Worm (Caenorhabditis elegans) whole organism, young adult: ENCODE measurements around the gene C30F2.4.
A peak's percentile ranks its signal among the peaks of the same experiment; 100 is the strongest.

Experiments
- B0261.1 ChIP-seq: sonication (generic microtip); optimal IDR thresholded peaks from 2 replicates; lab custom pipeline; 2016; ENCODE audit warnings: mild to moderate bottlenecking, missing genetic modification characterization, moderate library complexity, missing compliant biosample characterization
- C06A6.2 ChIP-seq: fragments of 200-800 bp; sonication (Bioruptor generic); conservative IDR thresholded peaks from 2 replicates; pipeline ENCODE4 v1.3.6; 2022; ENCODE audit warnings: missing genetic modification characterization, missing compliant biosample characterization
- D2030.7 ChIP-seq: fragments of 200-800 bp; sonication (Bioruptor generic); IDR thresholded peaks from 2 replicates; pipeline ENCODE4 v1.3.6; 2022; ENCODE audit warnings: missing genetic modification reagents, missing genetic modification characterization, missing compliant biosample characterization
- F37B4.10 ChIP-seq: fragments of 200-800 bp; sonication (Bioruptor generic); IDR thresholded peaks from 2 replicates; pipeline ENCODE4 v1.3.6; 2022; ENCODE audit warnings: missing genetic modification characterization, missing compliant biosample characterization
- F49E8.2 ChIP-seq: sonication (generic microtip); optimal IDR thresholded peaks from 3 replicates; lab custom pipeline; 2017; ENCODE audit warnings: missing genetic modification characterization, mild to moderate bottlenecking, missing compliant biosample characterization, antibody characterized with exemption, moderate library complexity; ENCODE audit not compliant: insufficient read depth
- F57C9.4 ChIP-seq: sonication (generic microtip); optimal IDR thresholded peaks from 2 replicates; lab custom pipeline; 2017; ENCODE audit warnings: mild to moderate bottlenecking, missing genetic modification characterization, missing compliant biosample characterization
- K12H6.12 ChIP-seq: fragments of 200-800 bp; sonication (Bioruptor generic); optimal IDR thresholded peaks from 2 replicates; lab custom pipeline; 2018; ENCODE audit warnings: mild to moderate bottlenecking, missing genetic modification characterization, missing compliant biosample characterization
- Y53F4B.3 ChIP-seq: fragments of 200-800 bp; sonication (Bioruptor generic); IDR thresholded peaks from 2 replicates; pipeline ENCODE4 v1.3.6; 2022; ENCODE audit warnings: missing genetic modification reagents, missing genetic modification characterization, missing compliant biosample characterization
- Y56A3A.18 ChIP-seq: fragments of 200-800 bp; sonication (Bioruptor generic); IDR thresholded peaks from 2 replicates; pipeline ENCODE4 v1.3.6; 2022; ENCODE audit warnings: missing genetic modification reagents, missing genetic modification characterization, missing compliant biosample characterization
- ZK185.1 ChIP-seq: sonication (generic microtip); optimal IDR thresholded peaks from 2 replicates; lab custom pipeline; 2016; ENCODE audit warnings: mild to moderate bottlenecking, missing genetic modification characterization, missing compliant biosample characterization; ENCODE audit not compliant: poor library complexity, severe bottlenecking
- ama-1 ChIP-seq, 3 experiments: fragments of 150-350 bp in 1 of 3; sonication (generic microtip) in 2 of 3; optimal IDR thresholded peaks; 2 replicates each; lab custom pipeline; 2014 to 2018; ENCODE audit warnings: missing biosample characterization in 2 of 3, missing genetic modification characterization in 2 of 3, missing genetic modification reagents in 2 of 3
- aptf-2 ChIP-seq: fragments of 200-800 bp; sonication (Bioruptor generic); conservative IDR thresholded peaks from 2 replicates; pipeline ENCODE4 v1.3.6; 2022; ENCODE audit warnings: missing genetic modification reagents, missing genetic modification characterization, missing compliant biosample characterization
- aptf-3 ChIP-seq: fragments of 200-800 bp; sonication (Bioruptor generic); IDR thresholded peaks from 2 replicates; pipeline ENCODE4 v1.3.6; 2022; ENCODE audit warnings: missing genetic modification characterization, missing compliant biosample characterization
- attf-3 ChIP-seq: fragments of 200-800 bp; sonication (Bioruptor generic); conservative IDR thresholded peaks from 2 replicates; pipeline ENCODE4 v1.3.6; 2022; ENCODE audit warnings: missing genetic modification reagents, missing genetic modification characterization, missing compliant biosample characterization
- bed-2 ChIP-seq: fragments of 200-800 bp; sonication (Bioruptor generic); IDR thresholded peaks from 2 replicates; pipeline ENCODE4 v1.3.6; 2022; ENCODE audit warnings: missing genetic modification reagents, missing genetic modification characterization, missing compliant biosample characterization
- cebp-1 ChIP-seq, 2 experiments: fragments of 200-800 bp in 1 of 2; sonication (Bioruptor generic) in 1 of 2; sonication (generic microtip) in 1 of 2; IDR thresholded peaks in 1 of 2; optimal IDR thresholded peaks in 1 of 2; 2 replicates each; pipeline versions ENCODE4 v1.3.6 to Lab custom; 2017 to 2022; ENCODE audit warnings: missing compliant biosample characterization in 2 of 2, missing genetic modification characterization in 2 of 2, mild to moderate bottlenecking in 1 of 2, missing genetic modification reagents in 1 of 2, moderate library complexity in 1 of 2
- ceh-100 ChIP-seq: fragments of 200-800 bp; sonication (Bioruptor generic); IDR thresholded peaks from 2 replicates; pipeline ENCODE4 v1.3.6; 2022; ENCODE audit warnings: missing genetic modification reagents, missing genetic modification characterization, missing compliant biosample characterization
- ceh-40 ChIP-seq: fragments of 200-800 bp; sonication (Bioruptor generic); IDR thresholded peaks from 2 replicates; pipeline ENCODE4 v1.3.6; 2022; ENCODE audit warnings: missing genetic modification characterization, missing compliant biosample characterization
- ceh-79 ChIP-seq: sonication (generic microtip); optimal IDR thresholded peaks from 2 replicates; lab custom pipeline; 2017; ENCODE audit warnings: mild to moderate bottlenecking, missing genetic modification characterization, missing compliant biosample characterization
- chd-7 ChIP-seq: sonication (generic microtip); optimal IDR thresholded peaks from 2 replicates; lab custom pipeline; 2016; ENCODE audit warnings: mild to moderate bottlenecking, missing genetic modification characterization, moderate library complexity, missing compliant biosample characterization
- dox-1 ChIP-seq: fragments of 200-800 bp; sonication (Bioruptor generic); IDR thresholded peaks from 2 replicates; pipeline ENCODE4 v1.3.6; 2022; ENCODE audit warnings: missing genetic modification reagents, missing genetic modification characterization, missing compliant biosample characterization
- efl-1 ChIP-seq: fragments of 150-350 bp; optimal IDR thresholded peaks from 2 replicates; lab custom pipeline; 2014; ENCODE audit warnings: missing biosample characterization, missing genetic modification reagents, missing genetic modification characterization
- egrh-3 ChIP-seq: fragments of 200-800 bp; sonication (Bioruptor generic); IDR thresholded peaks from 2 replicates; pipeline ENCODE4 v1.3.6; 2022; ENCODE audit warnings: missing genetic modification reagents, missing genetic modification characterization, missing compliant biosample characterization
- him-1 ChIP-seq: sonication (generic microtip); optimal IDR thresholded peaks from 2 replicates; lab custom pipeline; 2016; ENCODE audit warnings: missing genotype, missing genetic modification reagents, missing genetic modification characterization, missing compliant biosample characterization
- hmg-20 ChIP-seq: fragments of 200-800 bp; sonication (Bioruptor generic); IDR thresholded peaks from 2 replicates; pipeline ENCODE4 v1.3.6; 2022; ENCODE audit warnings: missing genetic modification reagents, missing genetic modification characterization, missing compliant biosample characterization
- hrde-1 ChIP-seq: sonication (generic microtip); optimal IDR thresholded peaks from 2 replicates; lab custom pipeline; 2016; ENCODE audit warnings: missing genetic modification characterization, mild to moderate bottlenecking, missing compliant biosample characterization, moderate library complexity, missing genotype, missing genetic modification reagents, borderline replicate concordance
- lag-1 ChIP-seq: fragments of 200-800 bp; sonication (Bioruptor generic); IDR thresholded peaks from 2 replicates; pipeline ENCODE4 v1.3.6; 2022; ENCODE audit warnings: missing genetic modification reagents, missing genetic modification characterization, missing compliant biosample characterization
- let-607 ChIP-seq, 2 experiments: fragments of 200-800 bp in 1 of 2; sonication (Bioruptor generic) in 1 of 2; sonication (generic microtip) in 1 of 2; optimal IDR thresholded peaks; 2 replicates each; lab custom pipeline; 2016 to 2018; ENCODE audit warnings: mild to moderate bottlenecking in 2 of 2, missing compliant biosample characterization in 2 of 2, missing genetic modification characterization in 2 of 2, moderate library complexity in 2 of 2, missing genotype in 1 of 2
- lin-35 ChIP-seq, 3 experiments: fragments of 150-350 bp in 2 of 3; sonication (generic microtip) in 1 of 3; optimal IDR thresholded peaks; 2 replicates each; lab custom pipeline; 2014 to 2018; ENCODE audit warnings: missing biosample characterization in 3 of 3, missing genetic modification characterization in 3 of 3, missing genetic modification reagents in 3 of 3
- lsl-1 ChIP-seq: fragments of 200-800 bp; sonication (Bioruptor generic); optimal IDR thresholded peaks from 2 replicates; lab custom pipeline; 2018; ENCODE audit warnings: mild to moderate bottlenecking, missing genetic modification characterization, moderate library complexity, missing compliant biosample characterization
- madf-3 ChIP-seq: fragments of 200-800 bp; sonication (Bioruptor generic); IDR thresholded peaks from 2 replicates; pipeline ENCODE4 v1.3.6; 2022; ENCODE audit warnings: missing genetic modification reagents, missing genetic modification characterization, missing compliant biosample characterization
- mcd-1 ChIP-seq: fragments of 200-800 bp; sonication (Bioruptor generic); IDR thresholded peaks from 2 replicates; pipeline ENCODE4 v1.3.6; 2022; ENCODE audit warnings: missing genetic modification reagents, missing genetic modification characterization, missing compliant biosample characterization
- mel-28 ChIP-seq: sonication (generic microtip); optimal IDR thresholded peaks from 2 replicates; lab custom pipeline; 2016; ENCODE audit warnings: borderline replicate concordance, mild to moderate bottlenecking, missing genetic modification characterization, missing compliant biosample characterization
- mes-4 ChIP-seq: sonication (generic microtip); optimal IDR thresholded peaks from 2 replicates; lab custom pipeline; 2016; ENCODE audit warnings: missing genotype, missing genetic modification characterization, missing compliant biosample characterization
- nhr-120 ChIP-seq: fragments of 200-800 bp; sonication (Bioruptor generic); IDR thresholded peaks from 2 replicates; pipeline ENCODE4 v1.3.6; 2022; ENCODE audit warnings: missing genetic modification characterization, missing compliant biosample characterization
- nhr-179 ChIP-seq: sonication (generic microtip); optimal IDR thresholded peaks from 2 replicates; lab custom pipeline; 2016; ENCODE audit warnings: mild to moderate bottlenecking, missing genetic modification characterization, missing compliant biosample characterization
- nhr-80 ChIP-seq: sonication (generic microtip); optimal IDR thresholded peaks from 2 replicates; lab custom pipeline; 2016; ENCODE audit warnings: missing genetic modification characterization, missing compliant biosample characterization
- nhr-90 ChIP-seq: sonication (generic microtip); optimal IDR thresholded peaks from 2 replicates; lab custom pipeline; 2016; ENCODE audit warnings: missing genotype, mild to moderate bottlenecking, missing genetic modification characterization, missing compliant biosample characterization
- pbrm-1 ChIP-seq: fragments of 200-800 bp; sonication (Bioruptor generic); IDR thresholded peaks from 2 replicates; pipeline ENCODE4 v1.3.6; 2022; ENCODE audit warnings: missing genetic modification reagents, missing genetic modification characterization, missing compliant biosample characterization
- rcor-1 ChIP-seq: fragments of 200-800 bp; sonication (Bioruptor generic); IDR thresholded peaks from 2 replicates; pipeline ENCODE4 v1.3.6; 2022; ENCODE audit warnings: missing genetic modification reagents, missing genetic modification characterization, missing compliant biosample characterization
- repo-1 ChIP-seq: sonication (generic microtip); optimal IDR thresholded peaks from 2 replicates; lab custom pipeline; 2017; ENCODE audit warnings: mild to moderate bottlenecking, missing genetic modification characterization, missing compliant biosample characterization
- rpc-1 ChIP-seq, 2 experiments: fragments of 150-350 bp in 1 of 2; sonication (generic microtip) in 1 of 2; optimal IDR thresholded peaks; 2 replicates each; lab custom pipeline; 2014 to 2018; ENCODE audit warnings: missing biosample characterization in 1 of 2, missing genetic modification characterization in 1 of 2, missing genetic modification reagents in 1 of 2, missing genotype in 1 of 2
- sdz-38 ChIP-seq: sonication (generic microtip); optimal IDR thresholded peaks from 2 replicates; lab custom pipeline; 2016; ENCODE audit warnings: missing genotype, missing genetic modification characterization, missing compliant biosample characterization
- snpc-1.1 ChIP-seq: sonication (generic microtip); optimal IDR thresholded peaks from 2 replicates; lab custom pipeline; 2017; ENCODE audit warnings: missing genetic modification characterization, mild to moderate bottlenecking, missing compliant biosample characterization, antibody characterized with exemption, moderate library complexity, missing genotype, missing genetic modification reagents; ENCODE audit not compliant: insufficient read depth
- zfh-2 ChIP-seq: fragments of 200-800 bp; sonication (Bioruptor generic); conservative IDR thresholded peaks from 2 replicates; pipeline ENCODE4 v1.3.6; 2022; ENCODE audit warnings: missing genetic modification reagents, missing genetic modification characterization, missing compliant biosample characterization
- zim-3 ChIP-seq: sonication (generic microtip); optimal IDR thresholded peaks from 2 replicates; lab custom pipeline; 2017; ENCODE audit warnings: mild to moderate bottlenecking, missing genetic modification characterization, moderate library complexity, missing compliant biosample characterization
- ztf-25 ChIP-seq: fragments of 200-800 bp; sonication (Bioruptor generic); IDR thresholded peaks from 2 replicates; pipeline ENCODE4 v1.3.6; 2022; ENCODE audit warnings: missing genetic modification reagents, missing genetic modification characterization, missing compliant biosample characterization

C30F2.4 gene

ce11 chrX:16117618-16118017 is 41.2 kb upstream of the C30F2.4 start:
- no peak for TF ChIP-seq K12H6.12 (tag; lab: Kevin White, UChicago)
- TF ChIP-seq F37B4.10 (GFP tag; lab: Robert Waterston, UW): 0 out of 2 replicates have a peak, but pooled peaks have one; percentile 4
- no peak for TF ChIP-seq lag-1 (GFP tag; lab: Robert Waterston, UW)
- no peak for TF ChIP-seq ama-1 (optimal IDR thresholded peaks at IDR 0.05; lab: Kevin White, UChicago)
- TF ChIP-seq ama-1 (GFP tag; optimal IDR thresholded peaks at IDR 0.05; lab: Kevin White, UChicago): no peak
- TF ChIP-seq B0261.1: no peak
- TF ChIP-seq efl-1: no peak
- TF ChIP-seq ceh-40 (GFP tag; lab: Robert Waterston, UW): no peak
- TF ChIP-seq Y56A3A.18: no peak
- no peak for TF ChIP-seq nhr-179 (tag; lab: Kevin White, UChicago)
- no peak for TF ChIP-seq chd-7
- TF ChIP-seq hmg-20 (GFP tag; lab: Robert Waterston, UW): no peak
- TF ChIP-seq nhr-90 (tag; lab: Kevin White, UChicago): no peak
- no peak for TF ChIP-seq ceh-100
- no peak for TF ChIP-seq zim-3
- no peak for TF ChIP-seq let-607 (tag; optimal IDR thresholded peaks at IDR 0.05; lab: Kevin White, UChicago)
- TF ChIP-seq nhr-80 (tag; lab: Kevin White, UChicago): no peak
- no peak for TF ChIP-seq aptf-2
- TF ChIP-seq zfh-2: peak; percentile 94
- TF ChIP-seq hrde-1: no peak
- TF ChIP-seq ceh-79 (tag; lab: Kevin White, UChicago): no peak
- TF ChIP-seq egrh-3: peak; percentile 87; the same call in 1 of the 2 replicates
- no peak for TF ChIP-seq repo-1
- no peak for TF ChIP-seq ZK185.1 (tag; lab: Kevin White, UChicago)

ce11 chrX:16117176-16117575 is 40.8 kb upstream of the C30F2.4 start:
- TF ChIP-seq D2030.7 (GFP tag; lab: Robert Waterston, UW): no peak
- no peak for TF ChIP-seq aptf-2
- TF ChIP-seq aptf-3 (GFP tag; lab: Robert Waterston, UW): no peak
- TF ChIP-seq mes-4 (tag; lab: Kevin White, UChicago): no peak
- TF ChIP-seq pbrm-1: no peak
- TF ChIP-seq cebp-1 (GFP tag; IDR thresholded peaks at IDR 0.05; lab: Robert Waterston, UW): no peak
- no peak for TF ChIP-seq cebp-1 (tag; optimal IDR thresholded peaks at IDR 0.05; lab: Kevin White, UChicago)
- TF ChIP-seq F57C9.4 (tag; lab: Kevin White, UChicago): no peak
- TF ChIP-seq madf-3 (GFP tag; lab: Robert Waterston, UW): no peak
- TF ChIP-seq bed-2 (GFP tag; lab: Robert Waterston, UW): no peak
- no peak for TF ChIP-seq rcor-1 (GFP tag; lab: Robert Waterston, UW)
- TF ChIP-seq dox-1 (GFP tag; lab: Robert Waterston, UW): no peak
- no peak for TF ChIP-seq Y56A3A.18
- no peak for TF ChIP-seq nhr-90 (tag; lab: Kevin White, UChicago)
- no peak for TF ChIP-seq F49E8.2 (tag; lab: Kevin White, UChicago)
- TF ChIP-seq rpc-1 (optimal IDR thresholded peaks at IDR 0.05; lab: Kevin White, UChicago): no peak
- TF ChIP-seq rpc-1 (tag; optimal IDR thresholded peaks at IDR 0.05; lab: Kevin White, UChicago): no peak

ce11 chrX:16116279-16116678 is 39.9 kb upstream of the C30F2.4 start:
- TF ChIP-seq attf-3 (GFP tag; lab: Robert Waterston, UW) (no peak), pbrm-1 (no peak), mcd-1 (GFP tag; lab: Robert Waterston, UW) (no peak), nhr-120 (GFP tag; lab: Robert Waterston, UW) (no peak), snpc-1.1 (tag; lab: Kevin White, UChicago) (no peak), mel-28 (tag; lab: Kevin White, UChicago) (no peak), C06A6.2 (GFP tag; lab: Robert Waterston, UW) (no peak), sdz-38 (tag; lab: Kevin White, UChicago) (no peak), him-1 (tag; lab: Kevin White, UChicago) (no peak), Y53F4B.3 (GFP tag; lab: Robert Waterston, UW) (no peak), ztf-25 (no peak), lsl-1 (GFP tag; lab: Kevin White, UChicago) (no peak), lin-35 (GFP tag; optimal IDR thresholded peaks at IDR 0.05; lab: Kevin White, UChicago) (no peak)
- TF ChIP-seq, all 124 proteins: peak for 0
